Worm (Caenorhabditis elegans) whole organism, L4 larva: ENCODE results near the gene Y53F4B.5.

Experiments used
- ZK546.5 ChIP-seq, 2 experiments: sonication (generic microtip); optimal IDR thresholded peaks; 2 replicates each; lab custom pipeline; 2017; ENCODE audit warnings: missing biosample characterization in 2 of 2, missing genetic modification characterization in 2 of 2
- ceh-28 ChIP-seq: fragments of 150-350 bp; optimal IDR thresholded peaks from 2 replicates; lab custom pipeline; 2014; ENCODE audit warnings: missing biosample characterization, missing genetic modification reagents, missing genetic modification characterization
- ceh-82 ChIP-seq: sonication (generic microtip); optimal IDR thresholded peaks from 2 replicates; lab custom pipeline; 2017; ENCODE audit warnings: missing biosample characterization, missing genetic modification characterization
- jun-1 ChIP-seq: fragments of 150-350 bp; optimal IDR thresholded peaks from 2 replicates; lab custom pipeline; 2014; ENCODE audit warnings: missing biosample characterization, missing genetic modification reagents, missing genetic modification characterization
- lsy-2 ChIP-seq, 2 experiments: fragments of 150-350 bp in 1 of 2; sonication (generic microtip) in 1 of 2; optimal IDR thresholded peaks; 2 replicates each; lab custom pipeline; 2014 to 2017; ENCODE audit warnings: missing biosample characterization in 2 of 2, missing genetic modification characterization in 2 of 2
- mep-1 ChIP-seq: fragments of 150-350 bp; sonication (generic microtip); optimal IDR thresholded peaks from 3 replicates; lab custom pipeline; 2014; ENCODE audit warnings: missing biosample characterization, missing genetic modification characterization
- nhr-77 ChIP-seq: fragments of 150-350 bp; optimal IDR thresholded peaks from 2 replicates; lab custom pipeline; 2014; ENCODE audit warnings: missing biosample characterization, missing genetic modification characterization
- pqm-1 ChIP-seq: sonication (generic microtip); optimal IDR thresholded peaks from 2 replicates; lab custom pipeline; 2017; ENCODE audit warnings: missing biosample characterization, missing genetic modification characterization
- unc-62 ChIP-seq, 3 experiments: fragments of 150-350 bp in 1 of 3; sonication (generic microtip); optimal IDR thresholded peaks in 2 of 3; peaks in 1 of 3; 1 replicate in 1 of 3; 2 replicates in 2 of 3; lab custom pipeline; 2014 to 2017; ENCODE audit warnings: missing biosample characterization in 3 of 3, missing genetic modification characterization in 3 of 3, missing genetic modification reagents in 3 of 3, missing genotype in 1 of 3

DNA sequence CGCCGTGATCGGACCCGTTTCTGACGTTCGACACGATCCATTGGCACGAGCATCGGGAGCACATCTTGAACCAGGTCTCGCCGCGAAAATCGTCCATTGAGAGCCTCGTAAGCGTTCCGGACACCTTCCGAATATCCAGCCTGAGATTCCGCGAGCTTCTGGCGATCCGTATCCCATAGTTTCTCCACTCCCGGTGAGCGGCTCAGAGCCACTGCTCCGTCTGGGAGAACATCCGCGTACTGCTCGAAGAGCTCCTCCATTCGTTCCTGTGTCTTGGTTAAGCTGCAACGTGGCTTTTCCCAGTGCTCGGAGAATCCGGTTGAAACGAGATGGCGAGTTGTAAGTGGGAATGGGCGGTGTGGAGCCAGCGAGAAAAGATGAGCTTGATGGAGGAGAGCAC, 21.3 kb upstream of the Y53F4B.5 start:
- TF ChIP-seq ceh-82 (tag; lab: Kevin White, UChicago) (no peak), mep-1 (tag; lab: Kevin White, UChicago) (no peak), lsy-2 (tag; optimal IDR thresholded peaks at IDR 0.05; lab: Kevin White, UChicago) (no peak), nhr-77 (no peak), ceh-28 (tag; lab: Kevin White, UChicago) (no peak), pqm-1 (tag; lab: Kevin White, UChicago) (no peak), unc-62 (GFP tag; optimal IDR thresholded peaks at IDR 0.05 in 1 of 2; lab: Kevin White, UChicago) (no peak), unc-62 (tag; optimal IDR thresholded peaks at IDR 0.05; lab: Kevin White, UChicago) (no peak), jun-1 (tag; lab: Kevin White, UChicago) (no peak), ZK546.5 (tag; optimal IDR thresholded peaks at IDR 0.05; lab: Kevin White, UChicago) (no peak)
